Fruit fly (Drosophila melanogaster) whole organism, prepupa: Measurements from ENCODE around the gene CG32259.

ENCODE experiments used
- Blimp-1 ChIP-seq: fragments of 200-800 bp; sonication (Bioruptor generic); optimal IDR thresholded peaks from 3 replicates; lab custom pipeline; 2017; ENCODE audit warnings: missing biosample characterization, missing genetic modification characterization, mild to moderate bottlenecking, moderate library complexity, missing genetic modification reagents
- CG10631 ChIP-seq: fragments of 200-800 bp; sonication (Bioruptor generic); optimal IDR thresholded peaks from 2 replicates; lab custom pipeline; 2016; ENCODE audit warnings: missing biosample characterization, missing genetic modification characterization
- CG10669 ChIP-seq: fragments of 200-800 bp; sonication (Bioruptor generic); optimal IDR thresholded peaks from 3 replicates; lab custom pipeline; 2018; ENCODE audit warnings: missing biosample characterization, mild to moderate bottlenecking, missing genetic modification characterization, moderate library complexity
- CG11294 ChIP-seq: fragments of 200-800 bp; sonication (Bioruptor generic); IDR thresholded peaks from 2 replicates; pipeline ENCODE4 v1.3.6; 2022; ENCODE audit warnings: missing biosample characterization, missing genetic modification characterization
- CG11902 ChIP-seq: fragments of 200-800 bp; sonication (Bioruptor generic); optimal IDR thresholded peaks from 3 replicates; lab custom pipeline; 2016; ENCODE audit warnings: missing biosample characterization, missing genetic modification characterization
- CG1621 ChIP-seq: fragments of 200-800 bp; sonication (Bioruptor generic); optimal IDR thresholded peaks from 3 replicates; lab custom pipeline; 2018; ENCODE audit warnings: missing biosample characterization, mild to moderate bottlenecking, missing genetic modification characterization
- CG16779 ChIP-seq: fragments of 200-800 bp; sonication (Bioruptor generic); optimal IDR thresholded peaks from 3 replicates; lab custom pipeline; 2017; ENCODE audit warnings: missing biosample characterization, mild to moderate bottlenecking, missing genetic modification characterization
- CG3032 ChIP-seq: fragments of 200-800 bp; optimal IDR thresholded peaks from 2 replicates; lab custom pipeline; 2019; ENCODE audit warnings: missing biosample characterization, mild to moderate bottlenecking, missing genetic modification characterization, moderate library complexity
- CG32006 ChIP-seq: fragments of 200-800 bp; sonication (Bioruptor generic); optimal IDR thresholded peaks from 3 replicates; lab custom pipeline; 2017; ENCODE audit warnings: missing biosample characterization, mild to moderate bottlenecking, missing genetic modification characterization
- CG34406 ChIP-seq: fragments of 200-800 bp; sonication (Bioruptor generic); optimal IDR thresholded peaks from 3 replicates; lab custom pipeline; 2016; ENCODE audit warnings: missing biosample characterization, missing genetic modification characterization
- CG3919 ChIP-seq: fragments of 200-800 bp; sonication (Bioruptor generic); optimal IDR thresholded peaks from 3 replicates; lab custom pipeline; 2016; ENCODE audit warnings: missing biosample characterization, missing genetic modification characterization
- CG4318 ChIP-seq: fragments of 200-800 bp; sonication (Bioruptor generic); optimal IDR thresholded peaks from 3 replicates; lab custom pipeline; 2017; ENCODE audit warnings: missing biosample characterization, mild to moderate bottlenecking, missing genetic modification characterization
- CG6276 ChIP-seq: fragments of 200-800 bp; sonication (Bioruptor generic); optimal IDR thresholded peaks from 2 replicates; lab custom pipeline; 2017; ENCODE audit warnings: missing biosample characterization, mild to moderate bottlenecking, missing genetic modification characterization
- CG6854 ChIP-seq: fragments of 200-800 bp; sonication (Bioruptor generic); optimal IDR thresholded peaks from 2 replicates; lab custom pipeline; 2017; ENCODE audit warnings: missing biosample characterization, mild to moderate bottlenecking, missing genetic modification characterization
- CG8319 ChIP-seq: fragments of 200-800 bp; sonication (Bioruptor generic); optimal IDR thresholded peaks from 3 replicates; lab custom pipeline; 2016; ENCODE audit warnings: missing biosample characterization, missing genetic modification characterization
- CG8632 ChIP-seq: fragments of 200-800 bp; sonication (Bioruptor generic); optimal IDR thresholded peaks from 3 replicates; lab custom pipeline; 2016; ENCODE audit warnings: missing biosample characterization, missing genetic modification characterization
- CG9139 ChIP-seq: fragments of 200-800 bp; sonication (Bioruptor generic); optimal IDR thresholded peaks from 3 replicates; lab custom pipeline; 2017; ENCODE audit warnings: missing biosample characterization, mild to moderate bottlenecking, missing genetic modification characterization
- Eip75B ChIP-seq: fragments of 200-800 bp; sonication (Bioruptor generic); optimal IDR thresholded peaks from 3 replicates; lab custom pipeline; 2016; ENCODE audit warnings: missing biosample characterization, missing genetic modification characterization
- Ets21C ChIP-seq: fragments of 200-800 bp; sonication (Bioruptor generic); optimal IDR thresholded peaks from 3 replicates; lab custom pipeline; 2016; ENCODE audit warnings: missing biosample characterization, missing genetic modification characterization
- Ets96B ChIP-seq: fragments of 200-800 bp; optimal IDR thresholded peaks from 2 replicates; lab custom pipeline; 2019; ENCODE audit warnings: missing biosample characterization, mild to moderate bottlenecking, missing genetic modification characterization, moderate library complexity
- Gug ChIP-seq: fragments of 200-800 bp; sonication (Bioruptor generic); IDR thresholded peaks from 2 replicates; pipeline ENCODE4 v1.3.6; 2022; ENCODE audit warnings: missing biosample characterization, missing genetic modification characterization
- Hr38 ChIP-seq: sonication (Bioruptor generic); optimal IDR thresholded peaks from 2 replicates; lab custom pipeline; 2016; ENCODE audit warnings: missing biosample characterization, missing genetic modification characterization
- Hr39 ChIP-seq: fragments of 200-800 bp; sonication (Bioruptor generic); optimal IDR thresholded peaks from 2 replicates; lab custom pipeline; 2016; ENCODE audit warnings: missing biosample characterization, missing genetic modification characterization
- Hr4 ChIP-seq: fragments of 200-800 bp; sonication (Bioruptor generic); optimal IDR thresholded peaks from 3 replicates; lab custom pipeline; 2016; ENCODE audit warnings: missing biosample characterization, missing genetic modification characterization
- Lpt ChIP-seq: fragments of 200-800 bp; sonication (Bioruptor generic); optimal IDR thresholded peaks from 3 replicates; lab custom pipeline; 2016; ENCODE audit warnings: missing biosample characterization, missing genetic modification characterization
- OdsH ChIP-seq: fragments of 200-800 bp; sonication (Bioruptor generic); optimal IDR thresholded peaks from 3 replicates; lab custom pipeline; 2016; ENCODE audit warnings: missing biosample characterization, missing genetic modification characterization
- Smox ChIP-seq: fragments of 200-800 bp; sonication (Bioruptor generic); optimal IDR thresholded peaks from 3 replicates; lab custom pipeline; 2016; ENCODE audit warnings: missing biosample characterization, missing genetic modification characterization
- Sox102F ChIP-seq: fragments of 200-800 bp; sonication (Bioruptor generic); optimal IDR thresholded peaks from 2 replicates; lab custom pipeline; 2016; ENCODE audit warnings: missing biosample characterization, mild to moderate bottlenecking, missing genetic modification characterization
- Sox14 ChIP-seq: fragments of 200-800 bp; sonication (Bioruptor generic); optimal IDR thresholded peaks from 3 replicates; lab custom pipeline; 2016; ENCODE audit warnings: missing biosample characterization, missing genetic modification characterization
- Sox15 ChIP-seq: fragments of 200-800 bp; sonication (Bioruptor generic); optimal IDR thresholded peaks from 3 replicates; lab custom pipeline; 2016; ENCODE audit warnings: missing biosample characterization, missing genetic modification characterization
- achi ChIP-seq: fragments of 200-800 bp; sonication (Bioruptor generic); optimal IDR thresholded peaks from 3 replicates; lab custom pipeline; 2016; ENCODE audit warnings: missing biosample characterization, missing genetic modification characterization
- acj6 ChIP-seq: fragments of 200-800 bp; sonication (Bioruptor generic); optimal IDR thresholded peaks from 3 replicates; lab custom pipeline; 2016; ENCODE audit warnings: missing biosample characterization, missing genetic modification characterization
- cyc ChIP-seq: fragments of 200-800 bp; sonication (Bioruptor generic); optimal IDR thresholded peaks from 3 replicates; lab custom pipeline; 2016; ENCODE audit warnings: missing biosample characterization, missing genetic modification characterization
- dac ChIP-seq: fragments of 200-800 bp; sonication (Bioruptor generic); optimal IDR thresholded peaks from 2 replicates; lab custom pipeline; 2017; ENCODE audit warnings: missing biosample characterization, mild to moderate bottlenecking, missing genetic modification characterization
- dsx ChIP-seq: fragments of 200-800 bp; optimal IDR thresholded peaks from 3 replicates; lab custom pipeline; 2019; ENCODE audit warnings: missing biosample characterization, mild to moderate bottlenecking, missing genetic modification characterization, moderate library complexity; ENCODE audit not compliant: poor library complexity, severe bottlenecking
- eg ChIP-seq: fragments of 200-800 bp; sonication (Bioruptor generic); IDR thresholded peaks from 3 replicates; pipeline ENCODE4 v1.3.6; 2022; ENCODE audit warnings: missing biosample characterization, missing genetic modification characterization
- fd59A ChIP-seq: fragments of 200-800 bp; sonication (Bioruptor generic); optimal IDR thresholded peaks from 2 replicates; lab custom pipeline; 2017; ENCODE audit warnings: missing biosample characterization, mild to moderate bottlenecking, missing genetic modification characterization, missing genetic modification reagents
- fd85E ChIP-seq: fragments of 200-800 bp; sonication (Bioruptor generic); optimal IDR thresholded peaks from 3 replicates; lab custom pipeline; 2016; ENCODE audit warnings: missing biosample characterization, missing genetic modification characterization
- fkh ChIP-seq: fragments of 200-800 bp; sonication (Bioruptor generic); optimal IDR thresholded peaks from 3 replicates; lab custom pipeline; 2017; ENCODE audit warnings: missing biosample characterization, mild to moderate bottlenecking, missing genetic modification characterization, moderate library complexity
- lz ChIP-seq: fragments of 200-800 bp; sonication (Bioruptor generic); optimal IDR thresholded peaks from 3 replicates; lab custom pipeline; 2016; ENCODE audit warnings: missing biosample characterization, missing genetic modification characterization
- pdm3 ChIP-seq: fragments of 200-800 bp; sonication (Bioruptor generic); optimal IDR thresholded peaks from 3 replicates; lab custom pipeline; 2016; ENCODE audit warnings: missing biosample characterization, missing genetic modification characterization
- salr ChIP-seq, 2 experiments: fragments of 200-800 bp; sonication (Bioruptor generic); optimal IDR thresholded peaks; 3 replicates each; lab custom pipeline; 2016 to 2018; ENCODE audit warnings: missing biosample characterization in 2 of 2, missing genetic modification characterization in 2 of 2, mild to moderate bottlenecking in 1 of 2
- spab ChIP-seq: fragments of 200-800 bp; sonication (Bioruptor generic); optimal IDR thresholded peaks from 2 replicates; lab custom pipeline; 2017; ENCODE audit warnings: missing biosample characterization, mild to moderate bottlenecking, missing genetic modification characterization, missing genetic modification reagents
- ss ChIP-seq, 2 experiments: fragments of 200-800 bp; sonication (Bioruptor generic); optimal IDR thresholded peaks; 2 replicates in 1 of 2; 3 replicates in 1 of 2; lab custom pipeline; 2017 to 2018; ENCODE audit warnings: mild to moderate bottlenecking in 2 of 2, missing biosample characterization in 2 of 2, missing genetic modification characterization in 2 of 2, moderate library complexity in 1 of 2
- topi ChIP-seq: fragments of 200-800 bp; sonication (Bioruptor generic); optimal IDR thresholded peaks from 3 replicates; lab custom pipeline; 2016; ENCODE audit warnings: missing biosample characterization, missing genetic modification characterization
- vri ChIP-seq: fragments of 200-800 bp; sonication (Bioruptor generic); optimal IDR thresholded peaks from 3 replicates; lab custom pipeline; 2016; ENCODE audit warnings: missing biosample characterization, mild to moderate bottlenecking, missing genetic modification characterization

CG32259 gene

DNA sequence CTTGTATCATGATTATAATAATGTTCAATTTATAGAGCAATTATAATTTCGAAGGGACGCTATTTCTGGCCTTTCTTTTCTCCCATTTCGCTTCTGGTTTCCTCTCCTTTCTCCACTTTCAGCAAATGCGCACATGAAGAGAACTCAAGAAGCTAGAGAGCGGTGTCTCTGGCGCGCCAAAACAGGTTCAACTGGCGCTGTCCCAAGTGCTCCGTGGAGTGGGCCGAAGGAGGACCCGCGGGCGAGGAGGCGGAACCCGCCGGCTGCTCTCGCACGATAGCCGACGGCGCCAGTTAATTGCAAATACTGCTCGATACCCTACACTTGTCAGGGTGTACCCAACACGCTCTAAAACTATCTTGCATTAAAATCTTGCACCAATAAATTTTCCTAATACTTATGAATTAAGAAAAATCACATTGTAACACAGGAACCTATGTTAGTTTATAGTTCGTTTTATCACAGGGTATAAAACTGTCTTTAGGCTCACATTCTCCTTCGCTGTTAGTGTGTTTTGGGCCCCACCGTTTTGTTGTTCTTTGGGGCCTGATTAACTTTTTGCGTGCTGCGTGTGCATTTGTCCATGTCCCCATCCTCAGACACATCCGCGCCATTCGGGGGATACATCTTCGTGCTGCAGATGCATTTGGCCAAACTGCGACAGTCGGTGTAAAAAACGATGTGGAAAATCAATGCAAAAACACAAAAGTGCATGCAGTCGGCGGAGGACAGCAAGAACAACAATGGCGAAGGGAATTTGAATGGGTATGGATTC, 1.2 kb downstream of the CG32259 start (continued):
- peak; percentile 99 for TF ChIP-seq CG11902
- peak; percentile 97 for TF ChIP-seq vri (GFP tag; lab: Kevin White, UChicago)
- TF ChIP-seq dac (GFP tag; lab: Kevin White, UChicago) = peak; percentile 97
- peak; percentile 98 for TF ChIP-seq Eip75B (GFP tag; lab: Kevin White, UChicago)
- peak; percentile 97 for TF ChIP-seq CG6854 (GFP tag; lab: Kevin White, UChicago)
- TF ChIP-seq cyc (GFP tag; lab: Kevin White, UChicago) = peak; percentile 99
- peak; percentile 95 to 98 for TF ChIP-seq ss (GFP tag; optimal IDR thresholded peaks at IDR 0.05; lab: Kevin White, UChicago)
- peak; percentile 98 for TF ChIP-seq Ets21C (GFP tag; lab: Kevin White, UChicago)
- peak; percentile 96 for TF ChIP-seq CG10669 (GFP tag; lab: Kevin White, UChicago)

DNA sequence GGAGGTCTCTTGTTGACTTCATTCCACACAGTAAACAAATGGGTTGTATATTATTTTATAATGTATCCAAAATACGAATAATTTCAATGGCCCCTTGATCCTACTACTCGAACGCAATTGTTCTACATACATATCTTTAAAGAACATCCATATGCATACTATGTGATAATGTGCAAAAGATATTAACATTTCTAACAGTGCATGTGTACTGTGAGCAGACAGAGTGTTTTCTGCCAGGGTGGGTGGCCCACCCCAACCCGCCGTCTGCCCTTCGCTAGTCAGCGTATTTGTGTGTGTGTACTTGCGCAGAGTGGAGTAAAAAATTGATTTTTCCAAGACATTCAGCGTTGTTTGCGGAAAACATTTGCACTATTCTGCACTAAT, 1.8 kb downstream of the CG32259 start:
- peak; percentile 53 for TF ChIP-seq CG8632
- peak; percentile 85 for TF ChIP-seq Hr39 (GFP tag; lab: Kevin White, UChicago)
- peak; percentile 91 for TF ChIP-seq CG10669 (GFP tag; lab: Kevin White, UChicago)
- peak; percentile 78 for TF ChIP-seq CG4318 (GFP tag; lab: Kevin White, UChicago)
- peak; percentile 84 for TF ChIP-seq Sox14 (GFP tag; lab: Kevin White, UChicago)
- TF ChIP-seq CG8319 (GFP tag; lab: Kevin White, UChicago) = peak; percentile 40
- TF ChIP-seq CG1621 (tag; lab: Kevin White, UChicago) = peak; percentile 86
- peak; percentile 55 for TF ChIP-seq Smox
- TF ChIP-seq CG3032 (tag; lab: Kevin White, UChicago) = peak; percentile 91
- TF ChIP-seq Ets96B (tag; lab: Kevin White, UChicago) = peak; percentile 94
- TF ChIP-seq spab (GFP tag; lab: Kevin White, UChicago) = peak; percentile 66
- peak; percentile 51 for TF ChIP-seq Sox15 (GFP tag; lab: Kevin White, UChicago)
- TF ChIP-seq Sox102F = peak; percentile 72
- TF ChIP-seq CG6276 (GFP tag; lab: Kevin White, UChicago) = no peak
- no peak for TF ChIP-seq Eip75B (GFP tag; lab: Kevin White, UChicago)
- no peak for TF ChIP-seq ss (GFP tag; optimal IDR thresholded peaks at IDR 0.05; lab: Kevin White, UChicago)
- no peak for TF ChIP-seq Hr38 (GFP tag; lab: Kevin White, UChicago)
- no peak for TF ChIP-seq vri (GFP tag; lab: Kevin White, UChicago)
- peak; percentile 44 for TF ChIP-seq CG32006
- no peak for TF ChIP-seq Blimp-1 (GFP tag; lab: Kevin White, UChicago)
- TF ChIP-seq lz = peak; percentile 38
- TF ChIP-seq achi (GFP tag; lab: Kevin White, UChicago) = peak; percentile 76
- peak; percentile 84 for TF ChIP-seq Hr4 (GFP tag; lab: Kevin White, UChicago)
- TF ChIP-seq cyc (GFP tag; lab: Kevin White, UChicago) = peak; percentile 86
- TF ChIP-seq CG10631 (GFP tag; lab: Kevin White, UChicago) = peak; percentile 86
- TF ChIP-seq fkh (GFP tag; lab: Kevin White, UChicago) = no peak
- TF ChIP-seq CG3919 (GFP tag; lab: Kevin White, UChicago) = peak; percentile 88
- peak; percentile 83 for TF ChIP-seq topi
- no peak for TF ChIP-seq CG6854 (GFP tag; lab: Kevin White, UChicago)
- peak; percentile 56 for TF ChIP-seq Lpt (GFP tag; lab: Kevin White, UChicago)
- peak; percentile 83 for TF ChIP-seq OdsH (GFP tag; lab: Kevin White, UChicago)
- TF ChIP-seq fd85E (GFP tag; lab: Kevin White, UChicago) = peak; percentile 54
- peak; percentile 52 to 93 for TF ChIP-seq salr (GFP tag; optimal IDR thresholded peaks at IDR 0.05; lab: Kevin White, UChicago)
- peak; percentile 92 for TF ChIP-seq CG11294
- TF ChIP-seq dsx (GFP tag; lab: Kevin White, UChicago) = peak; percentile 75
- peak; percentile 84 for TF ChIP-seq acj6 (GFP tag; lab: Kevin White, UChicago)
- TF ChIP-seq Ets21C (GFP tag; lab: Kevin White, UChicago) = peak; percentile 52
- peak; percentile 95 for TF ChIP-seq eg (GFP tag; lab: Robert Waterston, UW)
- TF ChIP-seq fd59A (GFP tag; lab: Kevin White, UChicago) = peak; percentile 62
- peak; percentile 79 for TF ChIP-seq pdm3
- TF ChIP-seq CG9139 (GFP tag; lab: Kevin White, UChicago) = peak; percentile 68
- no peak for TF ChIP-seq CG16779
- peak; percentile 70 for TF ChIP-seq CG11902
- peak; percentile 57 for TF ChIP-seq CG34406
- peak; percentile 94 for TF ChIP-seq Gug (GFP tag; lab: Robert Waterston, UW)
